Worm (Caenorhabditis elegans) whole organism, L2 larva: Measurements from ENCODE around the gene cut-3.

Source experiments
- C34F6.9 ChIP-seq: fragments of 150-350 bp; optimal IDR thresholded peaks from 2 replicates; lab custom pipeline; 2014; ENCODE audit warnings: missing biosample characterization, missing genetic modification characterization
- F13H6.1 ChIP-seq: sonication (generic microtip); optimal IDR thresholded peaks from 2 replicates; lab custom pipeline; 2016; ENCODE audit warnings: missing genetic modification characterization, missing compliant biosample characterization
- R02D3.7 ChIP-seq: fragments of 150-350 bp; optimal IDR thresholded peaks from 2 replicates; lab custom pipeline; 2014; ENCODE audit warnings: missing biosample characterization, missing genetic modification characterization
- Y55F3AM.14 ChIP-seq: fragments of 200-800 bp; sonication (Bioruptor generic); optimal IDR thresholded peaks from 2 replicates; lab custom pipeline; 2018; ENCODE audit warnings: mild to moderate bottlenecking, missing genetic modification characterization, missing compliant biosample characterization
- alr-1 ChIP-seq: fragments of 150-350 bp; optimal IDR thresholded peaks from 2 replicates; lab custom pipeline; 2014; ENCODE audit warnings: missing biosample characterization, missing genetic modification characterization
- aly-2 ChIP-seq: fragments of 150-350 bp; optimal IDR thresholded peaks from 2 replicates; lab custom pipeline; 2014; ENCODE audit warnings: missing biosample characterization, missing genetic modification characterization
- blmp-1 ChIP-seq: sonication (generic microtip); optimal IDR thresholded peaks from 2 replicates; lab custom pipeline; 2017; ENCODE audit warnings: missing genetic modification characterization, mild to moderate bottlenecking, missing compliant biosample characterization, antibody characterized with exemption, moderate library complexity; ENCODE audit not compliant: insufficient read depth
- ceh-16 ChIP-seq: fragments of 150-350 bp; optimal IDR thresholded peaks from 2 replicates; lab custom pipeline; 2014; ENCODE audit warnings: missing biosample characterization, missing genetic modification characterization
- crh-2 ChIP-seq: sonication (generic microtip); optimal IDR thresholded peaks from 2 replicates; lab custom pipeline; 2017; ENCODE audit warnings: missing biosample characterization, missing genetic modification characterization
- dmd-4 ChIP-seq: sonication (generic microtip); optimal IDR thresholded peaks from 2 replicates; lab custom pipeline; 2017; ENCODE audit warnings: missing biosample characterization, missing genetic modification characterization
- egl-27 ChIP-seq: sonication (generic microtip); optimal IDR thresholded peaks from 3 replicates; lab custom pipeline; 2017; ENCODE audit warnings: missing biosample characterization, missing genetic modification reagents, missing genetic modification characterization
- elt-1 ChIP-seq: fragments of 150-350 bp; optimal IDR thresholded peaks from 2 replicates; lab custom pipeline; 2014; ENCODE audit warnings: missing biosample characterization, missing genetic modification characterization
- elt-3 ChIP-seq: sonication (generic microtip); optimal IDR thresholded peaks from 2 replicates; lab custom pipeline; 2017; ENCODE audit warnings: missing biosample characterization, missing genetic modification characterization
- gmeb-1 ChIP-seq: fragments of 150-350 bp; optimal IDR thresholded peaks from 2 replicates; lab custom pipeline; 2014; ENCODE audit warnings: missing biosample characterization, missing genetic modification characterization
- lin-11 ChIP-seq: fragments of 150-350 bp; sonication (generic microtip); optimal IDR thresholded peaks from 2 replicates; lab custom pipeline; 2014; ENCODE audit warnings: missing biosample characterization, missing genetic modification characterization, inconsistent platforms, mixed read lengths
- lin-13 ChIP-seq: fragments of 150-350 bp; optimal IDR thresholded peaks from 2 replicates; lab custom pipeline; 2014; ENCODE audit warnings: missing biosample characterization, missing genetic modification reagents, missing genetic modification characterization
- lsy-2 ChIP-seq, 2 experiments: fragments of 150-350 bp in 1 of 2; sonication (generic microtip) in 1 of 2; optimal IDR thresholded peaks; 2 replicates each; lab custom pipeline; 2014 to 2017; ENCODE audit warnings: missing biosample characterization in 2 of 2, missing genetic modification characterization in 2 of 2
- mab-5 ChIP-seq: fragments of 150-350 bp; optimal IDR thresholded peaks from 2 replicates; lab custom pipeline; 2014; ENCODE audit warnings: missing biosample characterization, missing genetic modification characterization
- mbf-1 ChIP-seq: sonication (generic microtip); optimal IDR thresholded peaks from 2 replicates; lab custom pipeline; 2017; ENCODE audit warnings: missing biosample characterization, missing genetic modification characterization
- mdl-1 ChIP-seq, 2 experiments: fragments of 150-350 bp in 1 of 2; sonication (generic microtip) in 1 of 2; optimal IDR thresholded peaks; 2 replicates each; lab custom pipeline; 2017; ENCODE audit warnings: missing biosample characterization in 2 of 2, missing genetic modification characterization in 2 of 2
- nhr-10 ChIP-seq: sonication (generic microtip); optimal IDR thresholded peaks from 2 replicates; lab custom pipeline; 2017; ENCODE audit warnings: missing biosample characterization, missing genetic modification characterization
- nhr-129 ChIP-seq: fragments of 150-350 bp; optimal IDR thresholded peaks from 2 replicates; lab custom pipeline; 2014; ENCODE audit warnings: missing biosample characterization, missing genetic modification characterization
- nhr-21 ChIP-seq: fragments of 150-350 bp; optimal IDR thresholded peaks from 2 replicates; lab custom pipeline; 2014; ENCODE audit warnings: missing biosample characterization, missing genetic modification characterization
- nhr-23 ChIP-seq: fragments of 150-350 bp; optimal IDR thresholded peaks from 2 replicates; lab custom pipeline; 2014; ENCODE audit warnings: missing biosample characterization, missing genetic modification reagents, missing genetic modification characterization
- nhr-25 ChIP-seq: fragments of 150-350 bp; sonication (generic microtip); optimal IDR thresholded peaks from 3 replicates; lab custom pipeline; 2014; ENCODE audit warnings: missing biosample characterization, missing genetic modification characterization
- nhr-77 ChIP-seq: fragments of 150-350 bp; optimal IDR thresholded peaks from 2 replicates; lab custom pipeline; 2014; ENCODE audit warnings: missing biosample characterization, missing genetic modification characterization
- peb-1 ChIP-seq: fragments of 150-350 bp; optimal IDR thresholded peaks from 2 replicates; lab custom pipeline; 2014; ENCODE audit warnings: missing biosample characterization, missing genetic modification characterization
- sem-4 ChIP-seq: fragments of 150-350 bp; optimal IDR thresholded peaks from 2 replicates; lab custom pipeline; 2014; ENCODE audit warnings: missing biosample characterization, missing genetic modification reagents, missing genetic modification characterization
- skn-1 ChIP-seq: sonication (generic microtip); optimal IDR thresholded peaks from 2 replicates; lab custom pipeline; 2017; ENCODE audit warnings: missing biosample characterization, missing genetic modification characterization
- sma-3 ChIP-seq: sonication (generic microtip); optimal IDR thresholded peaks from 2 replicates; lab custom pipeline; 2016; ENCODE audit warnings: missing genetic modification reagents, missing genetic modification characterization, missing compliant biosample characterization
- snpc-4 ChIP-seq: fragments of 150-350 bp; optimal IDR thresholded peaks from 2 replicates; lab custom pipeline; 2014; ENCODE audit warnings: missing biosample characterization, missing genetic modification characterization
- unc-55 ChIP-seq: fragments of 150-350 bp; sonication (generic microtip); optimal IDR thresholded peaks from 3 replicates; lab custom pipeline; 2014; ENCODE audit warnings: missing biosample characterization, missing genetic modification reagents, missing genetic modification characterization
- unc-62 ChIP-seq: fragments of 150-350 bp; optimal IDR thresholded peaks from 2 replicates; lab custom pipeline; 2014; ENCODE audit warnings: missing biosample characterization, missing genetic modification reagents, missing genetic modification characterization
- zag-1 ChIP-seq: fragments of 150-350 bp; optimal IDR thresholded peaks from 2 replicates; lab custom pipeline; 2014; ENCODE audit warnings: missing biosample characterization, missing genetic modification characterization
- ztf-1 ChIP-seq: fragments of 200-800 bp; sonication (Bioruptor generic); conservative IDR thresholded peaks from 2 replicates; pipeline ENCODE4 v1.3.6; 2022; ENCODE audit warnings: missing genetic modification characterization, missing compliant biosample characterization
- ztf-4 ChIP-seq: fragments of 150-350 bp; optimal IDR thresholded peaks from 2 replicates; lab custom pipeline; 2014; ENCODE audit warnings: missing biosample characterization, missing genetic modification characterization

Gene cut-3

ce11 chrII:8438791-8439287, 7.8 kb downstream of the cut-3 start, which contains the start of gene lips-10:
Gene lips-10, plus strand, starts transcription at chrII:8439168.
- peak; percentile 82 for TF ChIP-seq blmp-1
- TF ChIP-seq nhr-25 (tag; lab: Kevin White, UChicago), result peak; percentile 46
- TF ChIP-seq egl-27 (tag; lab: Kevin White, UChicago), result no peak

ce11 chrII:8437035-8437434, 9.6 kb downstream of the cut-3 start, which contains the start of gene acp-3:
Gene acp-3, minus strand, starts transcription at chrII:8437135.
- TF ChIP-seq ceh-16 (tag; lab: Kevin White, UChicago), result no peak
- TF ChIP-seq Y55F3AM.14 (GFP tag; lab: Kevin White, UChicago), result no peak
- TF ChIP-seq elt-1 (tag; lab: Kevin White, UChicago), result no peak
- no peak for TF ChIP-seq lsy-2 (tag; optimal IDR thresholded peaks at IDR 0.05; lab: Kevin White, UChicago)
- TF ChIP-seq mab-5 (tag; lab: Kevin White, UChicago), result no peak
- TF ChIP-seq, all 48 proteins: peak for 0

ce11 chrII:8435005-8435404, 11.6 kb downstream of the cut-3 start, which contains the start of gene acp-4:
Gene acp-4, minus strand, starts transcription at chrII:8435105.
- TF ChIP-seq nhr-10 (tag; lab: Kevin White, UChicago) (no peak), aly-2 (no peak), sem-4 (no peak), mab-5 (tag; lab: Kevin White, UChicago) (no peak), nhr-23 (no peak), gmeb-1 (tag; lab: Kevin White, UChicago) (no peak), nhr-21 (tag; lab: Kevin White, UChicago) (no peak), unc-62 (GFP tag; lab: Kevin White, UChicago) (no peak), Y55F3AM.14 (GFP tag; lab: Kevin White, UChicago) (no peak), mdl-1 (tag; optimal IDR thresholded peaks at IDR 0.05; lab: Kevin White, UChicago) (no peak), nhr-129 (tag; lab: Kevin White, UChicago) (no peak), egl-27 (tag; lab: Kevin White, UChicago) (no peak), mbf-1 (tag; lab: Kevin White, UChicago) (no peak), dmd-4 (no peak), lin-11 (tag; lab: Kevin White, UChicago) (no peak), sma-3 (GFP tag; lab: Kevin White, UChicago) (no peak), elt-3 (tag; lab: Kevin White, UChicago) (no peak), nhr-25 (tag; lab: Kevin White, UChicago) (no peak)

ce11 chrII:8431954-8432353, 14.7 kb downstream of the cut-3 start, which contains the start of gene acp-2:
Gene acp-2, minus strand, starts transcription at chrII:8432054.
- TF ChIP-seq snpc-4 (tag; lab: Kevin White, UChicago) (no peak), sma-3 (GFP tag; lab: Kevin White, UChicago) (no peak), gmeb-1 (tag; lab: Kevin White, UChicago) (no peak), skn-1 (tag; lab: Kevin White, UChicago) (no peak), ceh-16 (tag; lab: Kevin White, UChicago) (no peak), ztf-1 (GFP tag; lab: Robert Waterston, UW) (no peak), blmp-1 (no peak), R02D3.7 (tag; lab: Kevin White, UChicago) (no peak), sem-4 (no peak), crh-2 (tag; lab: Kevin White, UChicago) (no peak), peb-1 (tag; lab: Kevin White, UChicago) (no peak), ztf-4 (tag; lab: Kevin White, UChicago) (no peak), lin-13 (GFP tag; lab: Kevin White, UChicago) (no peak), nhr-25 (tag; lab: Kevin White, UChicago) (no peak), lsy-2 (tag; optimal IDR thresholded peaks at IDR 0.05; lab: Kevin White, UChicago) (no peak), elt-1 (tag; lab: Kevin White, UChicago) (no peak)
- TF ChIP-seq, all 48 proteins: peak for 0

ce11 chrII:8428947-8429919, 17.4 kb downstream of the cut-3 start:
- TF ChIP-seq F13H6.1 (no peak), crh-2 (tag; lab: Kevin White, UChicago) (peak; percentile 39), unc-62 (GFP tag; lab: Kevin White, UChicago) (no peak), nhr-10 (tag; lab: Kevin White, UChicago) (no peak), lsy-2 (tag; optimal IDR thresholded peaks at IDR 0.05; lab: Kevin White, UChicago) (peak in 1 of 2 experiments; percentile 60), blmp-1 (no peak), nhr-25 (tag; lab: Kevin White, UChicago) (no peak), alr-1 (tag; lab: Kevin White, UChicago) (no peak), C34F6.9 (peak; percentile 26), Y55F3AM.14 (GFP tag; lab: Kevin White, UChicago) (no peak), nhr-77 (tag; lab: Kevin White, UChicago) (no peak), unc-55 (GFP tag; lab: Kevin White, UChicago) (peak; percentile 45), dmd-4 (no peak), zag-1 (no peak), sma-3 (GFP tag; lab: Kevin White, UChicago) (peak; percentile 1), gmeb-1 (tag; lab: Kevin White, UChicago) (no peak), nhr-129 (tag; lab: Kevin White, UChicago) (peak; percentile 37)
